Worm (Caenorhabditis elegans): ENCODE data around the gene clec-133.

- TF ChIP-seq him-1 (tag; optimal IDR thresholded peaks at IDR 0.05) (no peak), dao-5 (tag; optimal IDR thresholded peaks at IDR 0.05) (no peak)
Measured at ce11 chrII:3562419-3562818, 15.8 kb upstream of the clec-133 start, which contains the start of gene W10G11.3.

Data from whole organism, L4/young adult.